Worm (Caenorhabditis elegans) whole organism, young adult: ENCODE data around the gene trpa-1.
A peak's percentile ranks its signal among the peaks of the same experiment; 100 is the strongest.

Experiments used
- B0261.1 ChIP-seq: sonication (generic microtip); optimal IDR thresholded peaks from 2 replicates; lab custom pipeline; 2016; ENCODE audit warnings: mild to moderate bottlenecking, missing genetic modification characterization, moderate library complexity, missing compliant biosample characterization
- B0336.3 ChIP-seq: fragments of 200-800 bp; sonication (Bioruptor generic); IDR thresholded peaks from 2 replicates; pipeline ENCODE4 v1.3.6; 2022; ENCODE audit warnings: missing genetic modification characterization, missing compliant biosample characterization
- C06A6.2 ChIP-seq: fragments of 200-800 bp; sonication (Bioruptor generic); conservative IDR thresholded peaks from 2 replicates; pipeline ENCODE4 v1.3.6; 2022; ENCODE audit warnings: missing genetic modification characterization, missing compliant biosample characterization
- D2030.7 ChIP-seq: fragments of 200-800 bp; sonication (Bioruptor generic); IDR thresholded peaks from 2 replicates; pipeline ENCODE4 v1.3.6; 2022; ENCODE audit warnings: missing genetic modification reagents, missing genetic modification characterization, missing compliant biosample characterization
- F23B12.7 ChIP-seq: sonication (generic microtip); optimal IDR thresholded peaks from 2 replicates; lab custom pipeline; 2017; ENCODE audit warnings: missing genetic modification characterization, mild to moderate bottlenecking, missing compliant biosample characterization, antibody characterized with exemption, moderate library complexity; ENCODE audit not compliant: insufficient read depth
- F39B2.1 ChIP-seq: fragments of 200-800 bp; sonication (Bioruptor generic); IDR thresholded peaks from 2 replicates; pipeline ENCODE4 v1.3.6; 2022; ENCODE audit warnings: missing genetic modification reagents, missing genetic modification characterization, missing compliant biosample characterization
- F57C9.4 ChIP-seq: sonication (generic microtip); optimal IDR thresholded peaks from 2 replicates; lab custom pipeline; 2017; ENCODE audit warnings: mild to moderate bottlenecking, missing genetic modification characterization, missing compliant biosample characterization
- K12H6.12 ChIP-seq: fragments of 200-800 bp; sonication (Bioruptor generic); optimal IDR thresholded peaks from 2 replicates; lab custom pipeline; 2018; ENCODE audit warnings: mild to moderate bottlenecking, missing genetic modification characterization, missing compliant biosample characterization
- T07F8.4 ChIP-seq: sonication (generic microtip); optimal IDR thresholded peaks from 2 replicates; lab custom pipeline; 2016; ENCODE audit warnings: mild to moderate bottlenecking, missing genetic modification characterization, moderate library complexity, missing compliant biosample characterization
- Y56A3A.18 ChIP-seq: fragments of 200-800 bp; sonication (Bioruptor generic); IDR thresholded peaks from 2 replicates; pipeline ENCODE4 v1.3.6; 2022; ENCODE audit warnings: missing genetic modification reagents, missing genetic modification characterization, missing compliant biosample characterization
- Y67H2A.10 ChIP-seq: fragments of 200-800 bp; sonication (Bioruptor generic); conservative IDR thresholded peaks from 2 replicates; pipeline ENCODE4 v1.3.6; 2022; ENCODE audit warnings: missing genetic modification reagents, missing genetic modification characterization, missing compliant biosample characterization
- ZK185.1 ChIP-seq: sonication (generic microtip); optimal IDR thresholded peaks from 2 replicates; lab custom pipeline; 2016; ENCODE audit warnings: mild to moderate bottlenecking, missing genetic modification characterization, missing compliant biosample characterization; ENCODE audit not compliant: poor library complexity, severe bottlenecking
- athp-1 ChIP-seq: sonication (generic microtip); optimal IDR thresholded peaks from 2 replicates; lab custom pipeline; 2017; ENCODE audit warnings: mild to moderate bottlenecking, missing genetic modification characterization, missing compliant biosample characterization
- attf-3 ChIP-seq: fragments of 200-800 bp; sonication (Bioruptor generic); conservative IDR thresholded peaks from 2 replicates; pipeline ENCODE4 v1.3.6; 2022; ENCODE audit warnings: missing genetic modification reagents, missing genetic modification characterization, missing compliant biosample characterization
- attf-5 ChIP-seq: fragments of 200-800 bp; sonication (Bioruptor generic); optimal IDR thresholded peaks from 2 replicates; lab custom pipeline; 2018; ENCODE audit warnings: mild to moderate bottlenecking, missing genetic modification characterization, missing compliant biosample characterization
- attf-6 ChIP-seq: fragments of 200-800 bp; sonication (Bioruptor generic); IDR thresholded peaks from 2 replicates; pipeline ENCODE4 v1.3.6; 2022; ENCODE audit warnings: missing genetic modification reagents, missing genetic modification characterization, missing compliant biosample characterization
- cebp-1 ChIP-seq, 2 experiments: fragments of 200-800 bp in 1 of 2; sonication (Bioruptor generic) in 1 of 2; sonication (generic microtip) in 1 of 2; IDR thresholded peaks in 1 of 2; optimal IDR thresholded peaks in 1 of 2; 2 replicates each; pipeline versions ENCODE4 v1.3.6 to Lab custom; 2017 to 2022; ENCODE audit warnings: missing compliant biosample characterization in 2 of 2, missing genetic modification characterization in 2 of 2, mild to moderate bottlenecking in 1 of 2, missing genetic modification reagents in 1 of 2, moderate library complexity in 1 of 2
- cebp-2 ChIP-seq: fragments of 200-800 bp; sonication (Bioruptor generic); IDR thresholded peaks from 2 replicates; pipeline ENCODE4 v1.3.6; 2022; ENCODE audit warnings: missing genetic modification characterization, missing compliant biosample characterization
- ceh-27 ChIP-seq: fragments of 200-800 bp; sonication (Bioruptor generic); optimal IDR thresholded peaks from 2 replicates; lab custom pipeline; 2018; ENCODE audit warnings: mild to moderate bottlenecking, missing genetic modification characterization, moderate library complexity, missing compliant biosample characterization
- ceh-58 ChIP-seq: fragments of 200-800 bp; sonication (Bioruptor generic); IDR thresholded peaks from 2 replicates; pipeline ENCODE4 v1.3.6; 2022; ENCODE audit warnings: missing genetic modification characterization, missing compliant biosample characterization
- ceh-79 ChIP-seq: sonication (generic microtip); optimal IDR thresholded peaks from 2 replicates; lab custom pipeline; 2017; ENCODE audit warnings: mild to moderate bottlenecking, missing genetic modification characterization, missing compliant biosample characterization
- dox-1 ChIP-seq: fragments of 200-800 bp; sonication (Bioruptor generic); IDR thresholded peaks from 2 replicates; pipeline ENCODE4 v1.3.6; 2022; ENCODE audit warnings: missing genetic modification reagents, missing genetic modification characterization, missing compliant biosample characterization
- dpl-1 ChIP-seq: fragments of 150-350 bp; optimal IDR thresholded peaks from 2 replicates; lab custom pipeline; 2014; ENCODE audit warnings: missing biosample characterization, missing genetic modification reagents, missing genetic modification characterization
- egrh-3 ChIP-seq: fragments of 200-800 bp; sonication (Bioruptor generic); IDR thresholded peaks from 2 replicates; pipeline ENCODE4 v1.3.6; 2022; ENCODE audit warnings: missing genetic modification reagents, missing genetic modification characterization, missing compliant biosample characterization
- fkh-3 ChIP-seq: sonication (generic microtip); optimal IDR thresholded peaks from 2 replicates; lab custom pipeline; 2016; ENCODE audit warnings: mild to moderate bottlenecking, missing genetic modification characterization, missing compliant biosample characterization
- him-1 ChIP-seq: sonication (generic microtip); optimal IDR thresholded peaks from 2 replicates; lab custom pipeline; 2016; ENCODE audit warnings: missing genotype, missing genetic modification reagents, missing genetic modification characterization, missing compliant biosample characterization
- hmg-1.2 ChIP-seq: fragments of 200-800 bp; sonication (Bioruptor generic); IDR thresholded peaks from 2 replicates; pipeline ENCODE4 v1.3.6; 2022; ENCODE audit warnings: missing genetic modification reagents, missing genetic modification characterization, missing compliant biosample characterization
- hrde-1 ChIP-seq: sonication (generic microtip); optimal IDR thresholded peaks from 2 replicates; lab custom pipeline; 2016; ENCODE audit warnings: missing genetic modification characterization, mild to moderate bottlenecking, missing compliant biosample characterization, moderate library complexity, missing genotype, missing genetic modification reagents, borderline replicate concordance
- lin-35 ChIP-seq, 3 experiments: fragments of 150-350 bp in 2 of 3; sonication (generic microtip) in 1 of 3; optimal IDR thresholded peaks; 2 replicates each; lab custom pipeline; 2014 to 2018; ENCODE audit warnings: missing biosample characterization in 3 of 3, missing genetic modification characterization in 3 of 3, missing genetic modification reagents in 3 of 3
- lsl-1 ChIP-seq: fragments of 200-800 bp; sonication (Bioruptor generic); optimal IDR thresholded peaks from 2 replicates; lab custom pipeline; 2018; ENCODE audit warnings: mild to moderate bottlenecking, missing genetic modification characterization, moderate library complexity, missing compliant biosample characterization
- lsy-27 ChIP-seq: sonication (generic microtip); optimal IDR thresholded peaks from 2 replicates; lab custom pipeline; 2017; ENCODE audit warnings: missing genetic modification characterization, mild to moderate bottlenecking, missing compliant biosample characterization, antibody characterized with exemption, missing genotype, borderline replicate concordance; ENCODE audit not compliant: insufficient read depth
- madf-3 ChIP-seq: fragments of 200-800 bp; sonication (Bioruptor generic); IDR thresholded peaks from 2 replicates; pipeline ENCODE4 v1.3.6; 2022; ENCODE audit warnings: missing genetic modification reagents, missing genetic modification characterization, missing compliant biosample characterization
- madf-6 ChIP-seq: fragments of 200-800 bp; sonication (Bioruptor generic); IDR thresholded peaks from 2 replicates; pipeline ENCODE4 v1.3.6; 2022; ENCODE audit warnings: missing genetic modification reagents, missing genetic modification characterization, missing compliant biosample characterization
- mcd-1 ChIP-seq: fragments of 200-800 bp; sonication (Bioruptor generic); IDR thresholded peaks from 2 replicates; pipeline ENCODE4 v1.3.6; 2022; ENCODE audit warnings: missing genetic modification reagents, missing genetic modification characterization, missing compliant biosample characterization
- mel-28 ChIP-seq: sonication (generic microtip); optimal IDR thresholded peaks from 2 replicates; lab custom pipeline; 2016; ENCODE audit warnings: borderline replicate concordance, mild to moderate bottlenecking, missing genetic modification characterization, missing compliant biosample characterization
- nfya-1 ChIP-seq: sonication (generic microtip); optimal IDR thresholded peaks from 2 replicates; lab custom pipeline; 2017; ENCODE audit warnings: antibody characterized with exemption, missing compliant biosample characterization, missing genetic modification characterization, borderline replicate concordance; ENCODE audit not compliant: insufficient read depth
- nfya-2 ChIP-seq: fragments of 200-800 bp; sonication (Bioruptor generic); IDR thresholded peaks from 2 replicates; pipeline ENCODE4 v1.3.6; 2022; ENCODE audit warnings: missing genetic modification reagents, missing genetic modification characterization, missing compliant biosample characterization
- nfyb-1 ChIP-seq: fragments of 200-800 bp; sonication (Bioruptor generic); IDR thresholded peaks from 2 replicates; pipeline ENCODE4 v1.3.6; 2022; ENCODE audit warnings: missing genetic modification reagents, missing genetic modification characterization, missing compliant biosample characterization
- nhr-27 ChIP-seq: fragments of 200-800 bp; sonication (Bioruptor generic); optimal IDR thresholded peaks from 2 replicates; lab custom pipeline; 2018; ENCODE audit warnings: mild to moderate bottlenecking, missing genetic modification characterization, moderate library complexity, missing compliant biosample characterization
- nhr-80 ChIP-seq: sonication (generic microtip); optimal IDR thresholded peaks from 2 replicates; lab custom pipeline; 2016; ENCODE audit warnings: missing genetic modification characterization, missing compliant biosample characterization
- pbrm-1 ChIP-seq: fragments of 200-800 bp; sonication (Bioruptor generic); IDR thresholded peaks from 2 replicates; pipeline ENCODE4 v1.3.6; 2022; ENCODE audit warnings: missing genetic modification reagents, missing genetic modification characterization, missing compliant biosample characterization
- rcor-1 ChIP-seq: fragments of 200-800 bp; sonication (Bioruptor generic); IDR thresholded peaks from 2 replicates; pipeline ENCODE4 v1.3.6; 2022; ENCODE audit warnings: missing genetic modification reagents, missing genetic modification characterization, missing compliant biosample characterization
- repo-1 ChIP-seq: sonication (generic microtip); optimal IDR thresholded peaks from 2 replicates; lab custom pipeline; 2017; ENCODE audit warnings: mild to moderate bottlenecking, missing genetic modification characterization, missing compliant biosample characterization
- sea-2 ChIP-seq: fragments of 200-800 bp; sonication (Bioruptor generic); IDR thresholded peaks from 2 replicates; pipeline ENCODE4 v1.3.6; 2022; ENCODE audit warnings: missing genetic modification characterization, missing compliant biosample characterization
- snpc-3.4 ChIP-seq: sonication (generic microtip); optimal IDR thresholded peaks from 2 replicates; lab custom pipeline; 2017; ENCODE audit warnings: missing genetic modification characterization, mild to moderate bottlenecking, missing compliant biosample characterization, antibody characterized with exemption, moderate library complexity, missing genotype, missing genetic modification reagents
- tbp1 ChIP-seq: fragments of 200-800 bp; sonication (Bioruptor generic); optimal IDR thresholded peaks from 2 replicates; lab custom pipeline; 2018; ENCODE audit warnings: mild to moderate bottlenecking, missing genetic modification characterization, missing compliant biosample characterization
- ztf-18 ChIP-seq: sonication (generic microtip); optimal IDR thresholded peaks from 2 replicates; lab custom pipeline; 2016; ENCODE audit warnings: missing genotype, mild to moderate bottlenecking, missing genetic modification characterization, missing compliant biosample characterization
- ztf-25 ChIP-seq: fragments of 200-800 bp; sonication (Bioruptor generic); IDR thresholded peaks from 2 replicates; pipeline ENCODE4 v1.3.6; 2022; ENCODE audit warnings: missing genetic modification reagents, missing genetic modification characterization, missing compliant biosample characterization

The trpa-1 gene

DNA sequence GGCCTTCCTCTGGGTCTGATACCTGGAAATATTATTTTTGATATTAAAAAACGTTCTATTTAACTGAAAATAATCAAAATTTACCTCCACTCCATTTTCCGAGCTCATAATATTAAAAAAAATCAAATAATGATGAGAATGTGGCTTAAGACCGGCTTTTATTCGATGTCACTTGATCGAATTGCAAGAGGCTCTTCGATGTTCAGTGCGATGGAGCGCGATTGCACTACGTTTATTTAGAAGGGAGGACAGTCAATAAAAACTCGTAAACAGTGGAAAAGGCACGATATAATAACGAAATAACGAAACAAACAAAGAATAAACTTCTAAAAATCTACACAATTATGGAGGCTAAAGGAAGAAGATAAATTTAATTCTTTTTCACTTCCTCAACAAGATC, 9.5 kb upstream of the trpa-1 start, which contains the start of gene tag-30 (continued):
- TF ChIP-seq hrde-1 (tag; lab: Kevin White, UChicago) (peak; percentile 16), him-1 (no peak), Y56A3A.18 (no peak), madf-6 (GFP tag; lab: Robert Waterston, UW) (no peak), nfya-2 (no peak), nhr-80 (tag; lab: Kevin White, UChicago) (peak; percentile 37), lsl-1 (peak; percentile 1), cebp-1 (GFP tag; IDR thresholded peaks at IDR 0.05; lab: Robert Waterston, UW) (no peak), cebp-1 (tag; optimal IDR thresholded peaks at IDR 0.05; lab: Kevin White, UChicago) (no peak), F39B2.1 (GFP tag; lab: Robert Waterston, UW) (no peak), ceh-58 (GFP tag; lab: Robert Waterston, UW) (no peak), F23B12.7 (peak; percentile 49), fkh-3 (tag; lab: Kevin White, UChicago) (no peak), dox-1 (GFP tag; lab: Robert Waterston, UW) (no peak), F57C9.4 (no peak), dpl-1 (GFP tag; lab: Kevin White, UChicago) (no peak), B0261.1 (no peak), attf-5 (GFP tag; lab: Kevin White, UChicago) (peak; percentile 58), Y67H2A.10 (GFP tag; lab: Robert Waterston, UW) (no peak), attf-3 (GFP tag; lab: Robert Waterston, UW) (no peak), nfya-1 (no peak), athp-1 (tag; lab: Kevin White, UChicago) (no peak), sea-2 (GFP tag; lab: Robert Waterston, UW) (no peak), D2030.7 (GFP tag; lab: Robert Waterston, UW) (no peak), K12H6.12 (no peak), madf-3 (GFP tag; lab: Robert Waterston, UW) (no peak), T07F8.4 (no peak), pbrm-1 (0 out of 2 replicates have a peak, but pooled peaks have one; percentile 6), nhr-27 (tag; lab: Kevin White, UChicago) (no peak), cebp-2 (GFP tag; lab: Robert Waterston, UW) (no peak), ZK185.1 (tag; lab: Kevin White, UChicago) (no peak), mel-28 (no peak), rcor-1 (no peak), tbp1 (GFP tag; lab: Kevin White, UChicago) (peak; percentile 16), C06A6.2 (GFP tag; lab: Robert Waterston, UW) (no peak), attf-6 (GFP tag; lab: Robert Waterston, UW) (no peak), hmg-1.2 (peak; percentile 25; the same call in 1 of the 2 replicates), ztf-25 (GFP tag; lab: Robert Waterston, UW) (no peak), repo-1 (no peak), nfyb-1 (GFP tag; lab: Robert Waterston, UW) (no peak), mcd-1 (GFP tag; lab: Robert Waterston, UW) (peak; percentile 88), lsy-27 (tag; lab: Kevin White, UChicago) (no peak), ceh-27 (peak; percentile 45), egrh-3 (no peak), lin-35 (GFP tag; optimal IDR thresholded peaks at IDR 0.05; lab: Kevin White, UChicago) (no peak), ceh-79 (tag; lab: Kevin White, UChicago) (no peak), B0336.3 (GFP tag; lab: Robert Waterston, UW) (peak; percentile 30; the same call in 1 of the 2 replicates), snpc-3.4 (peak; percentile 28), ztf-18 (tag; lab: Kevin White, UChicago) (no peak)
